Fruit fly (Drosophila melanogaster): ENCODE results near the gene CG40485.

The CG40485 gene

dm6 chrX:23010651-23011050 is 48.5 kb upstream of the CG40485 start (continued):
- TF ChIP-seq Neu2 (GFP tag; optimal IDR thresholded peaks at IDR 0.05; ENCODE audit: borderline replicate concordance) (no peak), ap (GFP tag; IDR thresholded peaks at IDR 0.05) (no peak), chm (GFP tag; IDR thresholded peaks at IDR 0.05) (no peak), gem (tag; optimal IDR thresholded peaks at IDR 0.05) (peak; percentile 49), disco-r (GFP tag; optimal IDR thresholded peaks at IDR 0.05) (no peak), croc (GFP tag; conservative IDR thresholded peaks at IDR 0.05) (no peak), Dbx (GFP tag; IDR thresholded peaks at IDR 0.05) (peak; percentile 43; the same call in 1 of the 3 replicates), CG2712 (tag; optimal IDR thresholded peaks at IDR 0.05) (no peak), CG14965 (GFP tag; optimal IDR thresholded peaks at IDR 0.05; ENCODE audit: borderline replicate concordance) (no peak), CG10979 (tag; optimal IDR thresholded peaks at IDR 0.05) (no peak), CG18476 (GFP tag; optimal IDR thresholded peaks at IDR 0.05) (no peak), gsb-n (tag; optimal IDR thresholded peaks at IDR 0.05) (no peak), knrl (GFP tag; IDR thresholded peaks at IDR 0.05; ENCODE audit: partially characterized antibody) (no peak), Opbp (GFP tag; IDR thresholded peaks at IDR 0.05; ENCODE audit: partially characterized antibody) (no peak), eve (GFP tag; optimal IDR thresholded peaks at IDR 0.05) (no peak), Dref (GFP tag; IDR thresholded peaks at IDR 0.05) (no peak), Ssrp (tag; optimal IDR thresholded peaks at IDR 0.05) (no peak), CG13123 (GFP tag; optimal IDR thresholded peaks at IDR 0.05) (no peak), zen2 (GFP tag; IDR thresholded peaks at IDR 0.05; ENCODE audit: partially characterized antibody) (no peak), jumu (GFP tag; optimal IDR thresholded peaks at IDR 0.05) (no peak), Hr78 (GFP tag; optimal IDR thresholded peaks at IDR 0.05) (no peak), CG13296 (GFP tag; optimal IDR thresholded peaks at IDR 0.05) (no peak), CG4820 (GFP tag; optimal IDR thresholded peaks at IDR 0.05) (peak; percentile 20), Bdp1 (GFP tag; optimal IDR thresholded peaks at IDR 0.05) (no peak), odd (GFP tag; optimal IDR thresholded peaks at IDR 0.05) (no peak), ash1 (GFP tag; optimal IDR thresholded peaks at IDR 0.05) (no peak), crc (GFP tag; optimal IDR thresholded peaks at IDR 0.05) (no peak), CG12155 (GFP tag; optimal IDR thresholded peaks at IDR 0.05) (no peak), run (tag; optimal IDR thresholded peaks at IDR 0.05) (no peak), CG4854 (GFP tag; optimal IDR thresholded peaks at IDR 0.05) (no peak), Oli (tag; optimal IDR thresholded peaks at IDR 0.05) (peak; percentile 2), CG15011 (GFP tag; optimal IDR thresholded peaks at IDR 0.05) (no peak), CG6654 (GFP tag; optimal IDR thresholded peaks at IDR 0.05) (no peak), CG9437 (GFP tag; optimal IDR thresholded peaks at IDR 0.05) (no peak), HmgZ (tag; optimal IDR thresholded peaks at IDR 0.05) (peak; percentile 53), org-1 (GFP tag; optimal IDR thresholded peaks at IDR 0.05) (no peak), zf30C (GFP tag; optimal IDR thresholded peaks at IDR 0.05) (no peak), CG1603 (tag; optimal IDR thresholded peaks at IDR 0.05) (peak; percentile 46), Myb (GFP tag; optimal IDR thresholded peaks at IDR 0.05) (no peak), CTCF (GFP tag; optimal IDR thresholded peaks at IDR 0.05) (no peak), p53 (GFP tag; optimal IDR thresholded peaks at IDR 0.05) (no peak), HLHmδ (GFP tag; optimal IDR thresholded peaks at IDR 0.05) (no peak), dimm (GFP tag; IDR thresholded peaks at IDR 0.05) (no peak), Xrp1 (GFP tag; IDR thresholded peaks at IDR 0.05) (0 out of 2 replicates have a peak, but pooled peaks have one; percentile 11), CG4617 (GFP tag; optimal IDR thresholded peaks at IDR 0.05; ENCODE audit: borderline replicate concordance) (no peak), CG12299 (tag; optimal IDR thresholded peaks at IDR 0.05) (no peak), Max (GFP tag; optimal IDR thresholded peaks at IDR 0.05) (no peak), Hey (tag; optimal IDR thresholded peaks at IDR 0.05) (no peak), pros (GFP tag; optimal IDR thresholded peaks at IDR 0.05) (no peak), MTF-1 (GFP tag; optimal IDR thresholded peaks at IDR 0.05; ENCODE audit: borderline replicate concordance) (no peak), CG1529 (GFP tag; optimal IDR thresholded peaks at IDR 0.05) (no peak), CG3847 (GFP tag; IDR thresholded peaks at IDR 0.05) (0 out of 2 replicates have a peak, but pooled peaks have one; percentile 6)

Measured in whole organism, embryonic.